Worm (Caenorhabditis elegans): Measurements from ENCODE around the gene F20D1.22.

F20D1.22 gene

ce11 chrX:14960841-14961240, 5.8 kb upstream of the F20D1.22 start:
- no peak for TF ChIP-seq nhr-76 (tag; optimal IDR thresholded peaks at IDR 0.05)
- peak; percentile 92 for TF ChIP-seq set-16 (GFP tag; IDR thresholded peaks at IDR 0.05)
- TF ChIP-seq gei-8 (GFP tag; optimal IDR thresholded peaks at IDR 0.05): no peak
- no peak for TF ChIP-seq lin-1 (GFP tag; IDR thresholded peaks at IDR 0.05)
- 0 out of 4 replicates have a peak, but pooled peaks of 1 of the 2 experiments have one; percentile 43 for TF ChIP-seq madf-5 (GFP tag; IDR thresholded peaks at IDR 0.05)

ce11 chrX:14961471-14961870, 5.1 kb upstream of the F20D1.22 start, which contains the start of gene idpp-3:
Gene idpp-3 (minus strand): TSS chrX:14961571.
- TF ChIP-seq nhr-102 (tag; optimal IDR thresholded peaks at IDR 0.05) (no peak), aha-1 (tag) (peak; percentile 28), pha-4 (GFP tag; IDR thresholded peaks at IDR 0.05) (no peak), pha-4 (tag; optimal IDR thresholded peaks at IDR 0.05) (no peak), ceh-44 (GFP tag; IDR thresholded peaks at IDR 0.05) (no peak)

ce11 chrX:14962456-14962855, 4.2 kb upstream of the F20D1.22 start, which contains the start of gene rgs-10:
Gene rgs-10 (plus strand): TSS chrX:14962756.
- no peak for TF ChIP-seq fkh-10 (GFP tag; optimal IDR thresholded peaks at IDR 0.05)
- TF ChIP-seq gei-8 (GFP tag; optimal IDR thresholded peaks at IDR 0.05): no peak
- no peak for TF ChIP-seq unc-62 (GFP tag; optimal IDR thresholded peaks at IDR 0.05 in 1 of 2)
- no peak for TF ChIP-seq unc-62 (tag; optimal IDR thresholded peaks at IDR 0.05)

- TF ChIP-seq cey-2 (tag; optimal IDR thresholded peaks at IDR 0.05; ENCODE audit: borderline replicate concordance, insufficient read depth) (no peak), arid-1 (GFP tag; conservative IDR thresholded peaks at IDR 0.05) (no peak), nhr-48 (tag; optimal IDR thresholded peaks at IDR 0.05) (no peak), zip-11 (GFP tag; IDR thresholded peaks at IDR 0.05) (no peak), F49E8.2 (tag; optimal IDR thresholded peaks at IDR 0.05; ENCODE audit: borderline replicate concordance) (no peak), nhr-11 (tag; optimal IDR thresholded peaks at IDR 0.05) (no peak), mdt-29 (GFP tag; IDR thresholded peaks at IDR 0.05) (no peak), lin-15B (tag; optimal IDR thresholded peaks at IDR 0.05) (no peak)
These were observed 2.4 kb upstream of the F20D1.22 start, which contains the start of gene rgs-11 for ce11 chrX:14964253-14964652. Gene rgs-11 (plus strand): TSS chrX:14964553.

ce11 chrX:14965761-14966160, 854 bp upstream of the F20D1.22 start, which contains the start of gene F45B8.5:
Gene F45B8.5 (plus strand): TSS chrX:14966061.
- TF ChIP-seq nhr-6 (tag; optimal IDR thresholded peaks at IDR 0.05): no peak
- TF ChIP-seq hmg-1.1 (GFP tag; IDR thresholded peaks at IDR 0.05): no peak
- no peak for TF ChIP-seq pha-4 (GFP tag; IDR thresholded peaks at IDR 0.05)
- TF ChIP-seq pha-4 (tag; optimal IDR thresholded peaks at IDR 0.05): no peak
- no peak for TF ChIP-seq lim-7 (GFP tag; IDR thresholded peaks at IDR 0.05)
- TF ChIP-seq ces-1 (GFP tag; optimal IDR thresholded peaks at IDR 0.05): no peak
- TF ChIP-seq unc-39 (tag; optimal IDR thresholded peaks at IDR 0.05): no peak
- TF ChIP-seq zag-1 (tag; optimal IDR thresholded peaks at IDR 0.05): no peak
- TF ChIP-seq R02D3.7 (tag; optimal IDR thresholded peaks at IDR 0.05): no peak
- no peak for TF ChIP-seq spr-1 (tag; optimal IDR thresholded peaks at IDR 0.05)
- no peak for TF ChIP-seq dmd-9 (GFP tag; IDR thresholded peaks at IDR 0.05)
- TF ChIP-seq lin-39 (tag; optimal IDR thresholded peaks at IDR 0.05): no peak
- TF ChIP-seq nhr-25 (tag; optimal IDR thresholded peaks at IDR 0.05; ENCODE audit: borderline replicate concordance, insufficient read depth): no peak
- no peak for TF ChIP-seq dve-1 (tag; optimal IDR thresholded peaks at IDR 0.05; ENCODE audit: insufficient read depth)
- no peak for TF ChIP-seq hif-1 (tag; optimal IDR thresholded peaks at IDR 0.05)
- no peak for TF ChIP-seq F26F4.8 (GFP tag; conservative IDR thresholded peaks at IDR 0.05)

All from whole organism, L4 larva.